Worm (Caenorhabditis elegans) whole organism, L1 larva: Measurements from ENCODE around the gene spat-3.

Experiments
- C34B4.2 ChIP-seq: sonication (generic microtip); optimal IDR thresholded peaks from 2 replicates; lab custom pipeline; 2017; ENCODE audit warnings: mild to moderate bottlenecking, missing genetic modification characterization, missing compliant biosample characterization
- aly-2 ChIP-seq: fragments of 150-350 bp; optimal IDR thresholded peaks from 2 replicates; lab custom pipeline; 2014; ENCODE audit warnings: missing biosample characterization, missing genetic modification characterization
- ama-1 ChIP-seq: fragments of 150-350 bp; optimal IDR thresholded peaks from 2 replicates; lab custom pipeline; 2014
- ceh-63 ChIP-seq: fragments of 200-800 bp; sonication (Bioruptor generic); optimal IDR thresholded peaks from 2 replicates; lab custom pipeline; 2018; ENCODE audit warnings: mild to moderate bottlenecking, missing genetic modification characterization, missing compliant biosample characterization
- elt-2 ChIP-seq: sonication (generic microtip); optimal IDR thresholded peaks from 2 replicates; lab custom pipeline; 2016; ENCODE audit warnings: missing genetic modification characterization, mild to moderate bottlenecking, inconsistent platforms, missing compliant biosample characterization, missing genetic modification reagents
- fkh-4 ChIP-seq: sonication (generic microtip); optimal IDR thresholded peaks from 2 replicates; lab custom pipeline; 2016; ENCODE audit warnings: missing compliant biosample characterization, missing genetic modification characterization, borderline replicate concordance
- mdl-1 ChIP-seq, 2 experiments: fragments of 150-350 bp; optimal IDR thresholded peaks; 2 replicates each; lab custom pipeline; 2014 to 2017; ENCODE audit warnings: missing biosample characterization in 2 of 2, missing genetic modification characterization in 2 of 2, inconsistent platforms in 1 of 2
- mef-2 ChIP-seq: fragments of 150-350 bp; optimal IDR thresholded peaks from 2 replicates; lab custom pipeline; 2014; ENCODE audit warnings: missing biosample characterization, missing genetic modification characterization
- mep-1 ChIP-seq: fragments of 150-350 bp; optimal IDR thresholded peaks from 2 replicates; lab custom pipeline; 2014; ENCODE audit warnings: missing biosample characterization, missing genetic modification characterization
- nhr-12 ChIP-seq: sonication (generic microtip); optimal IDR thresholded peaks from 2 replicates; lab custom pipeline; 2017; ENCODE audit warnings: missing biosample characterization, missing genetic modification characterization
- skn-1 ChIP-seq: fragments of 150-350 bp; optimal IDR thresholded peaks from 2 replicates; lab custom pipeline; 2014; ENCODE audit warnings: missing biosample characterization, missing genetic modification characterization
- snpc-4 ChIP-seq: fragments of 150-350 bp; optimal IDR thresholded peaks from 2 replicates; lab custom pipeline; 2014; ENCODE audit warnings: missing biosample characterization, missing genetic modification characterization
- unc-62 ChIP-seq: fragments of 150-350 bp; optimal IDR thresholded peaks from 2 replicates; lab custom pipeline; 2014; ENCODE audit warnings: missing biosample characterization, missing genetic modification reagents, missing genetic modification characterization
- ztf-4 ChIP-seq: fragments of 150-350 bp; optimal IDR thresholded peaks from 2 replicates; lab custom pipeline; 2014; ENCODE audit warnings: missing biosample characterization, missing genetic modification characterization

DNA sequence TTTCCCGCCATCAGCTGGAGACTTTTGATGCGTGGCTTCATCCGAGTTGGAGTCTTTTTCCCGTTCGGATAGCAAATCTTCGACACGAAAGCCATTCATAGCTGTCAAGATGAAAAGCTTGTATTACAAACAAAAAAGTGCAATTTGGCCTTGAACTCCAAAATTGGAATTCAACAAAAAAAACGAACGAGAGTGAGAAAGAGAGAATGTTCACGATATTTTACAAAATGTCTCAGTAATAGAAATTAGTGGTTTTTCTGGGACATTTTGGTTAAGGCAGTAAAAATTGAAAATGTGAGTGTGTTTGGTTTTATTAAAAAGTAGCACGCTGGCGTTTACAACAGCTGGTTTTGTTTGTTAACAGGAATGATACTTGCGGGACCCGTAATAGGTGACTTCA, 48.3 kb upstream of the spat-3 start, which contains the start of gene ceh-1:
- TF ChIP-seq elt-2 (tag; lab: Kevin White, UChicago) (no peak), snpc-4 (no peak), fkh-4 (tag; lab: Kevin White, UChicago) (no peak), ceh-63 (no peak), mef-2 (tag; lab: Kevin White, UChicago) (no peak), skn-1 (no peak), unc-62 (GFP tag; lab: Kevin White, UChicago) (no peak), mep-1 (tag; lab: Kevin White, UChicago) (no peak), ztf-4 (no peak), mdl-1 (tag; optimal IDR thresholded peaks at IDR 0.05; lab: Kevin White, UChicago) (no peak), ama-1 (lab: Kevin White, UChicago) (no peak), nhr-12 (tag; lab: Kevin White, UChicago) (no peak), C34B4.2 (tag; lab: Kevin White, UChicago) (no peak), aly-2 (tag; lab: Kevin White, UChicago) (no peak)
